Fruit fly (Drosophila melanogaster) whole organism, larva: ENCODE results near the gene CG10340.

Experiments used
- noc ChIP-seq: fragments of 200-800 bp; sonication (Bioruptor generic); optimal IDR thresholded peaks from 3 replicates; lab custom pipeline; 2019; ENCODE audit warnings: missing biosample characterization, mild to moderate bottlenecking, missing genetic modification characterization, moderate library complexity

CG10340 gene

DNA sequence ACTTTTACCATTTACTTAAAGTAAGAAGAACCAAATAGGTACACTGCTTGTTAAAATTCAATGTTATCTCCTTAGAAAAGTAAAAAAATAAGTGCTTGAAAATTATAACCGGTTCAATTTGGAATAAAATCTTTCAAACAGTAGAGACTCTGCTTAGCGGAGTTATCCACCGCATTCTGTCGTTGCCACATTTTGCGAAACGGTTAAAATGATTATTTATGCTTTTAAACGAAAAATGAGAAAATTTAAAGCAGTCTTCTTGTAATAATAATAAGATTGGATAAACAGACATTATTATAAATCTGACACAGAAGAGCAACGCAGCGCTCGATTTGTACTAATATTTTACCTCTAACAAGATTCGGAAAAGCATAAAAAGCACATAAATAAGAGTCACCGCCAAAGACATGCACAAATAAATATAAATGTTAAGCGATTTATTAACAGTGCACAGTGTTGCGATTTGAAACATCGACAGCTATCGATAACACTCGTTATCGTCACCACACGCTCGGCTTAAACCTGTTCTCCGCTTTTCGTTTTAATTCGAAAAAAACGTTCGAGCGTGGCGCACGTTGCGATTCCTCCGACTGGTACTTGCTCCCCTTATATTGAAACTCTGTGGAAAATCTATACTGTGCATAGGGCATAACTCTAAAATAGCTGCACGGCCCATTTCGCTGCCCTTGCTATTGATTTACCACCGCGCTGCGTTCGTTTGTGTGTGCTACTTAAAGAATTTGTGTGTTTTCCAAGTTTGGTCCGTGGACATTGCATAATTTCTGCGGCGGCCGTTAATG is 10.8 kb upstream of the CG10340 start, which contains the start of gene Fas1:
Gene Fas1, plus strand, starts transcription at position 489 of the 800 bp plus-strand sequence.
- no peak for TF ChIP-seq noc (tag; lab: Kevin White, UChicago)

DNA sequence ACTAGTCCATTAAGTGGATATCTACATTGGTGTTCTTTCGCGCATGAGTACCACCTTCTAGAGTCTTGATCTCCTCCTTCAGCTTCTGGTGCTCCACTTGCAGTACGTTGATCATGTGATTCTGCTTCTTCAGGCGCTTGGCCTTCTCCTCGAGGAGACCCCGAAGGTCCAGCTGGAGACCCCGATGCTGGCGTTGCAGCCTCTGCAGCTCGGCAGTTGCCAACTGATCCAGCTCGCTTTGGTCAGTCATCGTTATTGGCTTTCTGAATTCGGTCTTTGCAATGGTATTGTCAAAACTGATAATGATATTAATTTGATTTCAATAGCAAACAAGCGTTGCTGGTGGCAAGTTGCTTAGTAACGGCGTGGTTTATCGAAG is 10.2 kb upstream of the CG10340 start, which contains the start of gene Ccdc114:
Gene Ccdc114, minus strand, starts transcription at position 347 of the 379 bp plus-strand sequence.
- no peak for TF ChIP-seq noc (tag; lab: Kevin White, UChicago)

DNA sequence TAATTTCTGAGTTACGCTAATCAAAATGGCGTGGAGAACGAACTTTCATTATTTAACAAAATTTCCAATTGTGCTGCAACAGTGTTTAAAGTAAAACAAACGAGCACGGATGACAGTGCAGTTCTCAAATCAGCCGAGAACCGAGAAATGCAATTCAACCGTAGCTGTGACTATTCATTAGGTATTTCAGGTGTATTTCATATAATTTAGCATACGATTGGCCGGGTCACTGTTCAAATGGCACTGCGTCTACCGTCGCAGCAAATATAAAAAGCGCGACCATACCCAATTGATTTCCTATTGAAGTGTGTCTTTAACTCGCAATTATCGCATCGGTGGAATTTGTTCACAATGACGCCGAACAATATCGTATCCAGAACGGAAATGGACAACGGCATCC is 6.3 kb upstream of the CG10340 start, which contains the start of gene CG14893:
Gene CG14893, plus strand, starts transcription at position 301 of the 400 bp plus-strand sequence.
- no peak for TF ChIP-seq noc (tag; lab: Kevin White, UChicago)

dm6 chr3R:16617650-16618049 is 3.5 kb upstream of the CG10340 start, which contains the start of gene CG17560:
Gene CG17560, plus strand, starts transcription at chr3R:16617950.
- TF ChIP-seq noc (tag; lab: Kevin White, UChicago) = no peak

- no peak for TF ChIP-seq noc (tag; lab: Kevin White, UChicago)
Observed at dm6 chr3R:16615009-16615408, 818 bp upstream of the CG10340 start, which contains the start of gene CG17562. Gene CG17562, plus strand, starts transcription at chr3R:16615309.

DNA sequence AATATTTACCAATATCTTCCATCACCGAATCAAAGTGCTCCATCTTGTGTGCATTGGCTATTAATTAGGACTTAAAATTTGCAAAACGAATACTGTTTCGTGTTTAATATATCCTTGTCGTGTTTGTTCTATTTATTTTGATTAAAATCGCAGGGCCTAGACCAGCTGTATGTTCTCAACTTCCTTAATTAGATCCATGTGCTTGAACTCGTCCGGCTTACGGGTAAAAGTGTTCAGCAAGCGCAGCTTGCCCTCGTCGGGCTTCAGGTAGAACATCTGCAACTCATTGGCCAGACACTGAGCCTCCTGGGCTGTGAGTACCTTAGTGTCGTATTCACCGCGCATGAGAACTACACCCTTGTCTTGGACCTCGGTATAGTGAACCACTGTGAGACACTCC is 891 bp downstream of the CG10340 start, which contains the start of gene CG12783:
Gene CG12783, minus strand, starts transcription at position 101 of the 400 bp plus-strand sequence.
- no peak for TF ChIP-seq noc (tag; lab: Kevin White, UChicago)

DNA sequence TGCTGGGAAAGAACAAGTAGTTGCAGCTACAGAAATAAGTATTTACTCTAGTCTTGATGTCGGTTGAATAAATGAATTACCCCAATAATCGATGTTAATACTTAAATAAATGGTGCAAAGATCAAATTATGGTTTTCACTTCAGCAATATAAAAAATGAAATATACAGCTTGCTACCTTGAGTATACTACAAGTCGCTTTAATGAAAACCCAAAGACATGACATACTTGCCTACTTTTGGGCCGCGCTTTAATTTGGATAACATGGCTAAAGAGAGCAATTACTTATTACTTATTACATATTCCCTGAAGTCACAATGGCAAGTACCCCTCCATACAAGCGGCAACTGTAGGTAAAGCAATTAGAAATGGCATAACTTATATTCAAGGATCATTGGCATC is 3.0 kb downstream of the CG10340 start:
- no peak for TF ChIP-seq noc (tag; lab: Kevin White, UChicago)

- no peak for TF ChIP-seq noc (tag; lab: Kevin White, UChicago)
Observed at dm6 chr3R:16608920-16609319, 5.3 kb downstream of the CG10340 start, which contains the start of gene NPF. Gene NPF, plus strand, starts transcription at chr3R:16609220.

dm6 chr3R:16605929-16606328 is 8.3 kb downstream of the CG10340 start:
- TF ChIP-seq noc (tag; lab: Kevin White, UChicago) = no peak

dm6 chr3R:16604715-16605114 is 9.5 kb downstream of the CG10340 start, which contains the start of gene CG10345:
Gene CG10345, minus strand, starts transcription at chr3R:16604861.
- TF ChIP-seq noc (tag; lab: Kevin White, UChicago) = no peak

DNA sequence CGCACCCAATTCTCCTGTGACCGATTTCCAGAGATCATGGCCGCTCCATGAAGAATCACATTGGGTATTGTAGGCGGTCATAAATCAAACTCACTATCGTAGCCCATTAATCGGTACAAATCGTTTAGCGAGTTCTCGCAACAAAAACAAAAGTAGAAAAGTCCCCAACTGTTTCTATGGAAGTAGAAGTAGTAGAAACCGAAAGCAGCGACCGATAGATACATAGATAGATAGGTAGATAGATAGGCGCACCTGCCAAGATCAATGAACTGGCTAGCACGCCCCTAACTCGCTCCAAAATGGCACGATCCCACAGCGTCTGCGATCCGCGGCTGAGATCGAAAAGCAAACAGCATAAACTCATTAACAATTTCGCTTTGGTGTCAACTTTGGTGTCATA is 13.5 kb downstream of the CG10340 start:
- no peak for TF ChIP-seq noc (tag; lab: Kevin White, UChicago)

dm6 chr3R:16599647-16600046 is 14.5 kb downstream of the CG10340 start:
- no peak for TF ChIP-seq noc (tag; lab: Kevin White, UChicago)

DNA sequence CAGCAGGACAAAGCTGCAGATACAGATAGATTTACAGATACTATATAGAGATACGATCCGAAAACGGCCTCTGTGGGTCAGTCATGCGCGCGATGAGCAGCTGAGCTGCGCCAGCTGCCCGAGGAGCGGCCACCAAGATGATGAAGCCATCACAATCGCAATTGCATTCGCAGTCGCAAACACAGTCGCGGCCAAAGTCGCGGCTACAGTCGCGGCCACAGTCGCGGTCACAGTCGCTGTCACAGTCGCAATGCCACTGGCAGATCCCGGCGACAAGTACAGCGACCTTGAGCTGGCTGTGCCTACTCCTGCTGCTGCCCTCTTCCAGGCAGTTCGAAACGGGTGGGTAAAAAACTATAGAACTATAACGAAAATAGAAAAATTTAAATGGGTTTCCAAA is 19.2 kb downstream of the CG10340 start:
- TF ChIP-seq noc (tag; lab: Kevin White, UChicago) = no peak

DNA sequence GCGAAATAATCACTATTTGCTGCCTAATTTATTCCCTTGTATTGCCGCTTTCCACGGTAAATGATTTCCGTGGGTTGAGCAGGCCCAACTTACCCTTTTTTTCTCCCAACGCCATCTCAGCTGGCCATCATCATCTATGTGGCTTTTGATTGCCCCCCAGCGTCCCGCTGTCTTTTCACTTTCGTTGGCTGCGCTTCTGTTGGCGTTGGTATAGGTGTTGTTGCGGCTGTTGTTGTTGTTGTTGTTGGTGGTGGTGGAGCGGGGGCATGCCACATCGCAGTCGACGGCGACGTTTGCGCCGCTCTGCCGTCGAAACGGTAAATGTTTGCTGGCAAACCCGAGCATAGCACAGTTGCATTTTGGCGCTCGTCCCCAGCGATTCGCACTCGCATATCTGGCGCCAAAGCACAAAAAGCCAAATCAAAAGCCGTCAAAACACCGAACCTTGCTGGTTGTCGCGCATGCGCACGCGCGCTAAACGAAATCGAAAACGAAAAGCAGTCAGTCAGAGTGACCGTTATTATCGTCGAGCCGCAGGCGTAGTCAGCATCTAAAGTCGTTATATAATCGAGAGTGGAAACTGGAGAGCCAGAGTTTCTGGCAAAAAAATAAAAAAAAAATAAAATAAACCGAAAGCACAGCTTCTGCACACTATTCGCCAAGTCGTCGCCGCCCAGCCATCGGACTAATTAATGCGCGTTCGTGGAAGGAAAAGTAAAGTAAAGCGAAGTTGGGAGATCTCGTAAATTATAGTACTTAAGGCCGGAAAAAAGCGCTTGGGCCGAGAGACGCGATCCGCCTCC is 19.9 kb downstream of the CG10340 start, which contains the start of gene CG14892:
Gene CG14892, plus strand, starts transcription at position 359 of the 803 bp plus-strand sequence.
- no peak for TF ChIP-seq noc (tag; lab: Kevin White, UChicago)

DNA sequence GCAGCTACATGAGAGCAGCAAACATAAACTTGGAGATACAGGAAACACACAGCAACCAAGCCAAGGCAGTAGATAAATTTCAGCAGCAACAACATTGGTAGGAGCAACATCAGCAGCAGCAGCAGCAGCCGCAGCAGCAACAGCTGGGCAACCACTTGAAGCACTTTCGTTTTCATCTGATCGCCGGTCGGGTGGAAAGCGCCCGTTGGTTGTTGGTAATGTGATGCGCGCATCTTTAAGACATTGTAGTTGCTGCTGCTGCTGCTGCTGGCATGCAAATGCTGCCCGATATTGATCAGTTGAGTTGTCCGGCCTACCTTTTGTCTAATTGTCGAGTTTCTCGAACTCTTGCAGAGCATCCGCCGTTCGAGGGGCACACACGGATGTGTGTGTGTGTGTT is 22.8 kb downstream of the CG10340 start:
- no peak for TF ChIP-seq noc (tag; lab: Kevin White, UChicago)

DNA sequence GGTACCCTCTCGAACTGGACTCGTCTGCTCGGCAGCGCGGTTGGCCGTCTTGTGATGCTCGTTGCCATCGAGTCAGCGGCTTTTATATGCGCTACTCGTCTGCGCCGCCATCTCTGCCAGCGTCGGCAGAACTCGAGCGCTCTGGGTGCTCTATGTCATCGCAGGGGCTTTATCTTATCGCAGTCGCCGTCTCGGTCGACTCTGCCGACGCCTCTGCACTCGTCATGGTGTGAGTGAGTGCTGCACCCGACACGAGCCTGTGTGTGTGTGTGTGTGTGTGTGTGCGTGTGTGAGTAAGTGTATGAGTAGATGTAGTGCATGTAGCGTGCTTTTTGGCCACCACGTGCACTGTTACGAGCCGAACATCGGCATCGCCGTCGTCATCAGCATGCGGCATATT is 30.6 kb downstream of the CG10340 start, which contains the start of gene Scp2:
Gene Scp2, minus strand, starts transcription at position 59 of the 400 bp plus-strand sequence.
- TF ChIP-seq noc (tag; lab: Kevin White, UChicago) = no peak
